Fruit fly (Drosophila melanogaster): ENCODE data around the gene MICAL-like.

dm6 chr3L:13044335-13044814 lies 29.2 kb upstream of the MICAL-like start, which contains the start of gene Syx13:
- TF ChIP-seq pan (optimal IDR thresholded peaks at IDR 0.05) (no peak), psq (optimal IDR thresholded peaks at IDR 0.05) (no peak), usp (GFP tag; optimal IDR thresholded peaks at IDR 0.05) (no peak), Dll (optimal IDR thresholded peaks at IDR 0.05) (no peak), EcR (GFP tag; optimal IDR thresholded peaks at IDR 0.05) (no peak)

Measured in whole organism.